Fruit fly (Drosophila melanogaster) whole organism, embryonic: Measurements from ENCODE around the gene CG6693.

Source experiments
- Ada2b ChIP-seq: fragments of 200-800 bp; sonication (Bioruptor generic); IDR thresholded peaks from 2 replicates; pipeline ENCODE4 v1.3.6; 2022; ENCODE audit warnings: missing biosample characterization, missing genetic modification characterization
- Adf1 ChIP-seq: fragments of 200-800 bp; sonication (Bioruptor generic); IDR thresholded peaks from 2 replicates; pipeline ENCODE4 v1.3.6; 2022; ENCODE audit warnings: missing biosample characterization, missing genetic modification characterization
- Asciz ChIP-seq: fragments of 200-800 bp; sonication (Bioruptor generic); optimal IDR thresholded peaks from 2 replicates; lab custom pipeline; 2017; ENCODE audit warnings: missing biosample characterization, mild to moderate bottlenecking, missing genetic modification characterization, missing genetic modification reagents
- Bdp1 ChIP-seq: fragments of 200-800 bp; sonication (Bioruptor generic); optimal IDR thresholded peaks from 3 replicates; lab custom pipeline; 2016; ENCODE audit warnings: missing biosample characterization, missing genetic modification characterization
- CG11456 ChIP-seq: fragments of 200-800 bp; sonication (Bioruptor generic); IDR thresholded peaks from 3 replicates; pipeline ENCODE4 v1.3.6; 2022; ENCODE audit warnings: missing biosample characterization, missing genetic modification characterization
- CG11560 ChIP-seq: fragments of 200-800 bp; sonication (Bioruptor generic); IDR thresholded peaks from 3 replicates; pipeline ENCODE4 v1.3.6; 2022; ENCODE audit warnings: missing biosample characterization, missing genetic modification characterization
- CG1233 ChIP-seq: fragments of 200-800 bp; sonication (Bioruptor generic); optimal IDR thresholded peaks from 4 replicates; lab custom pipeline; 2018; ENCODE audit warnings: missing biosample characterization, mild to moderate bottlenecking, missing genetic modification characterization
- CG14014 ChIP-seq: fragments of 200-800 bp; sonication (Bioruptor generic); IDR thresholded peaks from 2 replicates; pipeline ENCODE4 v1.3.6; 2022; ENCODE audit warnings: missing biosample characterization, missing genetic modification characterization
- CG14050 ChIP-seq: fragments of 200-800 bp; sonication (Bioruptor generic); IDR thresholded peaks from 3 replicates; pipeline ENCODE4 v1.3.6; 2022; ENCODE audit warnings: missing biosample characterization, missing genetic modification characterization
- CG14441 ChIP-seq: fragments of 200-800 bp; sonication (Bioruptor generic); IDR thresholded peaks from 2 replicates; pipeline ENCODE4 v1.3.6; 2022; ENCODE audit warnings: missing biosample characterization, missing genetic modification characterization
- CG2889 ChIP-seq: fragments of 200-800 bp; sonication (Bioruptor generic); IDR thresholded peaks from 3 replicates; pipeline ENCODE4 v1.3.6; 2022; ENCODE audit warnings: missing biosample characterization, missing genetic modification characterization
- CG3065 ChIP-seq: fragments of 200-800 bp; sonication (Bioruptor generic); optimal IDR thresholded peaks from 2 replicates; lab custom pipeline; 2016; ENCODE audit warnings: missing biosample characterization, missing genetic modification characterization
- CG31224 ChIP-seq: fragments of 200-800 bp; sonication (Bioruptor generic); IDR thresholded peaks from 2 replicates; pipeline ENCODE4 v1.3.6; 2022; ENCODE audit warnings: missing biosample characterization, missing genetic modification characterization
- CG34224 ChIP-seq: fragments of 200-800 bp; sonication (Bioruptor generic); IDR thresholded peaks from 3 replicates; pipeline ENCODE4 v1.3.6; 2022; ENCODE audit warnings: missing biosample characterization, missing genetic modification characterization; ENCODE audit not compliant: partially characterized antibody
- CG3847 ChIP-seq: fragments of 200-800 bp; sonication (Bioruptor generic); IDR thresholded peaks from 2 replicates; pipeline ENCODE4 v1.3.6; 2022; ENCODE audit warnings: missing biosample characterization, missing genetic modification characterization
- CG4282 ChIP-seq: fragments of 200-800 bp; sonication (Bioruptor generic); optimal IDR thresholded peaks from 2 replicates; lab custom pipeline; 2016; ENCODE audit warnings: missing biosample characterization, missing genetic modification characterization
- CG4360 ChIP-seq: fragments of 200-800 bp; sonication (Bioruptor generic); IDR thresholded peaks from 2 replicates; pipeline ENCODE4 v1.3.6; 2022; ENCODE audit warnings: missing biosample characterization, missing genetic modification characterization
- CG6254 ChIP-seq: fragments of 200-800 bp; sonication (Bioruptor generic); optimal IDR thresholded peaks from 3 replicates; lab custom pipeline; 2017; ENCODE audit warnings: mild to moderate bottlenecking, missing biosample characterization, missing genetic modification reagents, missing genetic modification characterization
- CG6683 ChIP-seq: fragments of 200-800 bp; sonication (Bioruptor generic); optimal IDR thresholded peaks from 2 replicates; lab custom pipeline; 2017; ENCODE audit warnings: missing biosample characterization, mild to moderate bottlenecking, missing genetic modification characterization, missing genetic modification reagents
- CG6689 ChIP-seq: fragments of 200-800 bp; sonication (Bioruptor generic); IDR thresholded peaks from 2 replicates; pipeline ENCODE4 v1.3.6; 2022; ENCODE audit warnings: missing biosample characterization, missing genetic modification characterization
- CG7372 ChIP-seq: fragments of 200-800 bp; sonication (Bioruptor generic); IDR thresholded peaks from 2 replicates; pipeline ENCODE4 v1.3.6; 2022; ENCODE audit warnings: missing biosample characterization, missing genetic modification characterization
- CG7839 ChIP-seq: fragments of 200-800 bp; sonication (Bioruptor generic); optimal IDR thresholded peaks from 3 replicates; lab custom pipeline; 2018; ENCODE audit warnings: missing biosample characterization, mild to moderate bottlenecking, missing genetic modification characterization, moderate library complexity
- CG7987 ChIP-seq: fragments of 200-800 bp; sonication (Bioruptor generic); optimal IDR thresholded peaks from 2 replicates; lab custom pipeline; 2018; ENCODE audit warnings: missing biosample characterization, mild to moderate bottlenecking, missing genetic modification characterization, moderate library complexity
- CG9609 ChIP-seq: fragments of 200-800 bp; sonication (Bioruptor generic); optimal IDR thresholded peaks from 3 replicates; lab custom pipeline; 2016; ENCODE audit warnings: missing biosample characterization, missing genetic modification characterization
- CG9797 ChIP-seq: fragments of 200-800 bp; sonication (Bioruptor generic); optimal IDR thresholded peaks from 3 replicates; lab custom pipeline; 2018; ENCODE audit warnings: missing biosample characterization, mild to moderate bottlenecking, missing genetic modification characterization
- Deaf1 ChIP-seq: fragments of 200-800 bp; optimal IDR thresholded peaks from 3 replicates; lab custom pipeline; 2019; ENCODE audit warnings: missing biosample characterization, mild to moderate bottlenecking, missing genetic modification characterization, moderate library complexity
- H15 ChIP-seq: fragments of 200-800 bp; sonication (Bioruptor generic); IDR thresholded peaks from 3 replicates; pipeline ENCODE4 v1.3.6; 2022; ENCODE audit warnings: missing biosample characterization, missing genetic modification characterization
- MBD-R2 ChIP-seq: fragments of 200-800 bp; sonication (Bioruptor generic); IDR thresholded peaks from 2 replicates; pipeline ENCODE4 v1.3.6; 2022; ENCODE audit warnings: missing biosample characterization, missing genetic modification characterization
- MTF-1 ChIP-seq: fragments of 200-800 bp; sonication (Bioruptor generic); optimal IDR thresholded peaks from 2 replicates; lab custom pipeline; 2018; ENCODE audit warnings: missing biosample characterization, mild to moderate bottlenecking, missing genetic modification characterization, borderline replicate concordance
- NFAT ChIP-seq: fragments of 200-800 bp; sonication (Bioruptor generic); IDR thresholded peaks from 2 replicates; pipeline ENCODE4 v1.3.6; 2022; ENCODE audit warnings: missing biosample characterization, missing genetic modification characterization
- Side ChIP-seq: fragments of 200-800 bp; sonication (Bioruptor generic); optimal IDR thresholded peaks from 2 replicates; lab custom pipeline; 2016; ENCODE audit warnings: missing biosample characterization, missing genetic modification characterization
- abd-A ChIP-seq: fragments of 200-800 bp; sonication (Bioruptor generic); optimal IDR thresholded peaks from 3 replicates; lab custom pipeline; 2019; ENCODE audit warnings: missing biosample characterization, mild to moderate bottlenecking, missing genetic modification characterization, moderate library complexity
- ac ChIP-seq: fragments of 200-800 bp; sonication (Bioruptor generic); optimal IDR thresholded peaks from 3 replicates; lab custom pipeline; 2017; ENCODE audit warnings: missing biosample characterization, mild to moderate bottlenecking, missing genetic modification characterization
- amos ChIP-seq: fragments of 200-800 bp; sonication (Bioruptor generic); IDR thresholded peaks from 2 replicates; pipeline ENCODE4 v1.3.6; 2022; ENCODE audit warnings: missing biosample characterization, missing genetic modification characterization; ENCODE audit not compliant: partially characterized antibody
- ap ChIP-seq: fragments of 200-800 bp; sonication (Bioruptor generic); IDR thresholded peaks from 2 replicates; pipeline ENCODE4 v1.3.6; 2022; ENCODE audit warnings: missing biosample characterization, missing genetic modification characterization
- az2 ChIP-seq: fragments of 200-800 bp; sonication (Bioruptor generic); optimal IDR thresholded peaks from 3 replicates; lab custom pipeline; 2016; ENCODE audit warnings: missing biosample characterization, missing genetic modification characterization
- cg ChIP-seq: fragments of 200-800 bp; sonication (Bioruptor generic); optimal IDR thresholded peaks from 3 replicates; lab custom pipeline; 2019; ENCODE audit warnings: missing biosample characterization, mild to moderate bottlenecking, missing genetic modification characterization, moderate library complexity
- dimm ChIP-seq: fragments of 200-800 bp; sonication (Bioruptor generic); IDR thresholded peaks from 2 replicates; pipeline ENCODE4 v1.3.6; 2022; ENCODE audit warnings: missing biosample characterization, missing genetic modification characterization
- fd102C ChIP-seq: fragments of 200-800 bp; sonication (Bioruptor generic); optimal IDR thresholded peaks from 2 replicates; lab custom pipeline; 2018; ENCODE audit warnings: missing biosample characterization, mild to moderate bottlenecking, missing genetic modification characterization, moderate library complexity
- ftz-f1 ChIP-seq: fragments of 200-800 bp; sonication (Bioruptor generic); optimal IDR thresholded peaks from 2 replicates; lab custom pipeline; 2016; ENCODE audit warnings: missing biosample characterization, missing genetic modification characterization
- gsb ChIP-seq: fragments of 200-800 bp; sonication (Bioruptor generic); IDR thresholded peaks from 2 replicates; pipeline ENCODE4 v1.3.6; 2022; ENCODE audit warnings: missing biosample characterization, missing genetic modification characterization
- h ChIP-seq: fragments of >200 bp; optimal IDR thresholded peaks from 2 replicates; lab custom pipeline; 2017
- jumu ChIP-seq: fragments of 200-800 bp; sonication (Bioruptor generic); optimal IDR thresholded peaks from 3 replicates; lab custom pipeline; 2016; ENCODE audit warnings: missing biosample characterization, missing genetic modification characterization
- odd ChIP-seq: fragments of 200-800 bp; sonication (Bioruptor generic); optimal IDR thresholded peaks from 2 replicates; lab custom pipeline; 2017; ENCODE audit warnings: missing biosample characterization, mild to moderate bottlenecking, missing genetic modification characterization
- pfk ChIP-seq: fragments of 200-800 bp; sonication (Bioruptor generic); optimal IDR thresholded peaks from 2 replicates; lab custom pipeline; 2018; ENCODE audit warnings: missing biosample characterization, mild to moderate bottlenecking, missing genetic modification characterization, moderate library complexity
- phol ChIP-seq: fragments of 200-800 bp; sonication (Bioruptor generic); optimal IDR thresholded peaks from 3 replicates; lab custom pipeline; 2018; ENCODE audit warnings: missing biosample characterization, mild to moderate bottlenecking, missing genetic modification characterization, moderate library complexity
- schlank ChIP-seq: fragments of 200-800 bp; sonication (Bioruptor generic); optimal IDR thresholded peaks from 2 replicates; lab custom pipeline; 2018; ENCODE audit warnings: missing biosample characterization, mild to moderate bottlenecking, missing genetic modification characterization
- sima ChIP-seq: fragments of 200-800 bp; sonication (Bioruptor generic); optimal IDR thresholded peaks from 2 replicates; lab custom pipeline; 2016; ENCODE audit warnings: missing biosample characterization, missing genetic modification characterization
- so ChIP-seq: fragments of 200-800 bp; sonication (Bioruptor generic); IDR thresholded peaks from 3 replicates; pipeline ENCODE4 v1.3.6; 2022; ENCODE audit warnings: missing biosample characterization, missing genetic modification characterization
- sob ChIP-seq: fragments of 200-800 bp; sonication (Bioruptor generic); IDR thresholded peaks from 2 replicates; pipeline ENCODE4 v1.3.6; 2022; ENCODE audit warnings: missing biosample characterization, missing genetic modification characterization
- stwl ChIP-seq: fragments of 200-800 bp; sonication (Bioruptor generic); optimal IDR thresholded peaks from 3 replicates; lab custom pipeline; 2018; ENCODE audit warnings: missing biosample characterization, mild to moderate bottlenecking, missing genetic modification characterization, moderate library complexity
- tio ChIP-seq: fragments of 200-800 bp; sonication (Bioruptor generic); optimal IDR thresholded peaks from 2 replicates; lab custom pipeline; 2017; ENCODE audit warnings: missing biosample characterization, missing genetic modification characterization, inconsistent platforms
- zfh2 ChIP-seq: fragments of 200-800 bp; sonication (Bioruptor generic); optimal IDR thresholded peaks from 2 replicates; lab custom pipeline; 2016; ENCODE audit warnings: missing biosample characterization, missing genetic modification characterization

The CG6693 gene

DNA sequence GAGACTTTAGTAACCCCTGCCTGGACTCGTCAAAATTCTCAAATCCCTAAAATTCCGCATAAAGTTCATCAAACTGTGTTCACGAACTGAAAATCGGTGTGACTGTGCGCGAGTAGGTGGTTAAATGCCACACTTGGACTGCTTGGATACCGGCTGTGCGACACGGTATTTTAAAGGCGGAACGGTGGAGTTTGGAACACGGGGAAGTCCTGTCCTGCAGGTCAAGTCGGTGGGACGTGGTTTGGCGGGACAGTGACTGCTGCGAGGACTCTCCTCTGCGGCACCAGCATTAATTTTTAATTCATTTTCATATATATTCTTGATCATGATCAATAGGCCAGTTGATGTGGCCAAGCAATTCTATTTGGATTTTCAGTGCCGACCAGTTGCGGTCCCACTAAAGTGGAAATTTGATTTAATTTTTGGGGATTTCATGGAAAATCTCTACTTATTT, 13.5 kb upstream of the CG6693 start, which contains the start of the genes Arfip and CG17721 (continued):
- TF ChIP-seq NFAT (no peak), tio (GFP tag; lab: Kevin White, UChicago) (no peak), CG4360 (GFP tag; lab: Robert Waterston, UW) (no peak), jumu (GFP tag; lab: Kevin White, UChicago) (no peak), CG4282 (GFP tag; lab: Kevin White, UChicago) (no peak), CG6254 (GFP tag; lab: Kevin White, UChicago) (no peak), H15 (GFP tag; lab: Robert Waterston, UW) (no peak), Adf1 (GFP tag; lab: Robert Waterston, UW) (no peak), amos (peak; percentile 34), CG1233 (GFP tag; lab: Kevin White, UChicago) (no peak), CG3065 (GFP tag; lab: Kevin White, UChicago) (no peak), az2 (GFP tag; lab: Kevin White, UChicago) (no peak), dimm (GFP tag; lab: Robert Waterston, UW) (no peak), odd (no peak), CG2889 (no peak), sima (GFP tag; lab: Kevin White, UChicago) (no peak), sob (no peak), gsb (GFP tag; lab: Robert Waterston, UW) (no peak), CG7839 (no peak), Deaf1 (tag; lab: Kevin White, UChicago) (no peak), zfh2 (GFP tag; lab: Kevin White, UChicago) (no peak), CG7987 (GFP tag; lab: Kevin White, UChicago) (no peak), CG14441 (GFP tag; lab: Robert Waterston, UW) (no peak), ap (no peak), schlank (tag; lab: Kevin White, UChicago) (no peak), Ada2b (GFP tag; lab: Robert Waterston, UW) (no peak), ftz-f1 (GFP tag; lab: Kevin White, UChicago) (no peak), CG14050 (no peak), Bdp1 (GFP tag; lab: Kevin White, UChicago) (no peak), so (GFP tag; lab: Robert Waterston, UW) (no peak), Side (no peak), cg (GFP tag; lab: Kevin White, UChicago) (no peak), CG11456 (no peak), CG3847 (GFP tag; lab: Robert Waterston, UW) (0 out of 2 replicates have a peak, but pooled peaks have one; percentile 23), phol (tag; lab: Kevin White, UChicago) (peak; percentile 7), CG7372 (GFP tag; lab: Robert Waterston, UW) (no peak), CG6689 (GFP tag; lab: Robert Waterston, UW) (no peak), abd-A (tag; lab: Kevin White, UChicago) (no peak), CG34224 (no peak), MBD-R2 (GFP tag; lab: Robert Waterston, UW) (peak; percentile 89), h (lab: Kevin White, UChicago) (no peak), CG9797 (GFP tag; lab: Kevin White, UChicago) (peak; percentile 92), ac (GFP tag; lab: Kevin White, UChicago) (no peak), fd102C (GFP tag; lab: Kevin White, UChicago) (no peak), CG31224 (GFP tag; lab: Robert Waterston, UW) (no peak), pfk (GFP tag; lab: Kevin White, UChicago) (peak; percentile 96), Asciz (GFP tag; lab: Kevin White, UChicago) (no peak), stwl (tag; lab: Kevin White, UChicago) (peak; percentile 44), MTF-1 (no peak), CG14014 (GFP tag; lab: Robert Waterston, UW) (no peak), CG9609 (GFP tag; lab: Kevin White, UChicago) (no peak), CG11560 (tag; lab: Robert Waterston, UW) (no peak), CG6683 (no peak)
